Fruit fly (Drosophila melanogaster) whole organism, embryonic: Measurements from ENCODE around the gene Rpn1.

Experiments used
- CG11695 ChIP-seq: fragments of 200-800 bp; sonication (Bioruptor generic); IDR thresholded peaks from 3 replicates; pipeline ENCODE4 v1.3.6; 2022; ENCODE audit warnings: missing biosample characterization, missing genetic modification characterization
- CG11696 ChIP-seq: fragments of 200-800 bp; sonication (Bioruptor generic); IDR thresholded peaks from 2 replicates; pipeline ENCODE4 v1.3.6; 2022; ENCODE audit warnings: missing biosample characterization, missing genetic modification characterization
- CG13296 ChIP-seq: fragments of 200-800 bp; sonication (Bioruptor generic); optimal IDR thresholded peaks from 3 replicates; lab custom pipeline; 2018; ENCODE audit warnings: missing biosample characterization, mild to moderate bottlenecking, missing genetic modification characterization
- CG15514 ChIP-seq: fragments of 200-800 bp; sonication (Bioruptor generic); optimal IDR thresholded peaks from 3 replicates; lab custom pipeline; 2017; ENCODE audit warnings: missing biosample characterization, missing genetic modification characterization, mild to moderate bottlenecking, moderate library complexity, missing genetic modification reagents
- CG17568 ChIP-seq: fragments of 200-800 bp; sonication (Bioruptor generic); optimal IDR thresholded peaks from 2 replicates; lab custom pipeline; 2018; ENCODE audit warnings: missing biosample characterization, mild to moderate bottlenecking, missing genetic modification characterization, moderate library complexity
- CG18619 ChIP-seq: fragments of 200-800 bp; sonication (Bioruptor generic); optimal IDR thresholded peaks from 3 replicates; lab custom pipeline; 2017; ENCODE audit warnings: missing biosample characterization, mild to moderate bottlenecking, missing genetic modification characterization
- CG2875 ChIP-seq: fragments of 200-800 bp; sonication (Bioruptor generic); optimal IDR thresholded peaks from 2 replicates; lab custom pipeline; 2017; ENCODE audit warnings: missing biosample characterization, mild to moderate bottlenecking, missing genetic modification characterization, missing genetic modification reagents
- CG34376 ChIP-seq: fragments of 200-800 bp; sonication (Bioruptor generic); optimal IDR thresholded peaks from 2 replicates; lab custom pipeline; 2018; ENCODE audit warnings: missing biosample characterization, mild to moderate bottlenecking, missing genetic modification characterization
- CG4360 ChIP-seq: fragments of 200-800 bp; sonication (Bioruptor generic); IDR thresholded peaks from 2 replicates; pipeline ENCODE4 v1.3.6; 2022; ENCODE audit warnings: missing biosample characterization, missing genetic modification characterization
- CG5180 ChIP-seq: fragments of 200-800 bp; sonication (Bioruptor generic); optimal IDR thresholded peaks from 3 replicates; lab custom pipeline; 2017; ENCODE audit warnings: missing biosample characterization, missing genetic modification characterization, mild to moderate bottlenecking, moderate library complexity, missing genetic modification reagents
- CG6683 ChIP-seq: fragments of 200-800 bp; sonication (Bioruptor generic); optimal IDR thresholded peaks from 2 replicates; lab custom pipeline; 2017; ENCODE audit warnings: missing biosample characterization, mild to moderate bottlenecking, missing genetic modification characterization, missing genetic modification reagents
- CG7271 ChIP-seq: fragments of 200-800 bp; sonication (Bioruptor generic); optimal IDR thresholded peaks from 2 replicates; lab custom pipeline; 2018; ENCODE audit warnings: missing biosample characterization, mild to moderate bottlenecking, missing genetic modification characterization, moderate library complexity
- CG7786 ChIP-seq: fragments of 200-800 bp; sonication (Bioruptor generic); optimal IDR thresholded peaks from 2 replicates; lab custom pipeline; 2016; ENCODE audit warnings: missing biosample characterization, missing genetic modification characterization
- CG9215 ChIP-seq: fragments of 200-800 bp; sonication (Bioruptor generic); IDR thresholded peaks from 2 replicates; pipeline ENCODE4 v1.3.6; 2022; ENCODE audit warnings: missing biosample characterization, missing genetic modification characterization
- CG9437 ChIP-seq: fragments of 200-800 bp; sonication (Bioruptor generic); optimal IDR thresholded peaks from 2 replicates; lab custom pipeline; 2018; ENCODE audit warnings: missing biosample characterization, mild to moderate bottlenecking, missing genetic modification characterization
- CTCF ChIP-seq: fragments of 200-800 bp; sonication (Bioruptor generic); optimal IDR thresholded peaks from 2 replicates; lab custom pipeline; 2017; ENCODE audit warnings: missing biosample characterization, mild to moderate bottlenecking, missing genetic modification characterization, moderate library complexity
- Camta ChIP-seq: fragments of 200-800 bp; sonication (Bioruptor generic); optimal IDR thresholded peaks from 2 replicates; lab custom pipeline; 2016; ENCODE audit warnings: missing biosample characterization, missing genetic modification characterization
- Dip2 ChIP-seq: fragments of 200-800 bp; sonication (Bioruptor generic); IDR thresholded peaks from 2 replicates; pipeline ENCODE4 v1.3.6; 2022; ENCODE audit warnings: missing biosample characterization, missing genetic modification characterization
- Dip3 ChIP-seq: fragments of 200-800 bp; sonication (Bioruptor generic); optimal IDR thresholded peaks from 3 replicates; lab custom pipeline; 2016; ENCODE audit warnings: missing biosample characterization, missing genetic modification characterization
- ERR ChIP-seq: fragments of 200-800 bp; sonication (Bioruptor generic); optimal IDR thresholded peaks from 2 replicates; lab custom pipeline; 2016; ENCODE audit warnings: missing biosample characterization, missing genetic modification characterization
- HLHmδ ChIP-seq: fragments of 200-800 bp; sonication (Bioruptor generic); optimal IDR thresholded peaks from 2 replicates; lab custom pipeline; 2018; ENCODE audit warnings: missing biosample characterization, mild to moderate bottlenecking, missing genetic modification characterization, moderate library complexity
- Max ChIP-seq: fragments of 200-800 bp; sonication (Bioruptor generic); optimal IDR thresholded peaks from 2 replicates; lab custom pipeline; 2016; ENCODE audit warnings: missing biosample characterization, mild to moderate bottlenecking, missing genetic modification characterization
- Mes4 ChIP-seq: fragments of 200-800 bp; sonication (Bioruptor generic); optimal IDR thresholded peaks from 2 replicates; lab custom pipeline; 2016; ENCODE audit warnings: missing biosample characterization, missing genetic modification characterization
- NK7.1 ChIP-seq: fragments of 200-800 bp; sonication (Bioruptor generic); optimal IDR thresholded peaks from 3 replicates; lab custom pipeline; 2016; ENCODE audit warnings: missing biosample characterization, missing genetic modification characterization
- Scr ChIP-seq: fragments of 200-800 bp; sonication (Bioruptor generic); IDR thresholded peaks from 2 replicates; pipeline ENCODE4 v1.3.6; 2022; ENCODE audit warnings: missing biosample characterization, missing genetic modification characterization; ENCODE audit not compliant: partially characterized antibody
- Sry-β ChIP-seq: fragments of 200-800 bp; sonication (Bioruptor generic); optimal IDR thresholded peaks from 2 replicates; lab custom pipeline; 2018; ENCODE audit warnings: missing biosample characterization, mild to moderate bottlenecking, missing genetic modification characterization, moderate library complexity
- TFAM ChIP-seq: fragments of 200-800 bp; sonication (Bioruptor generic); optimal IDR thresholded peaks from 2 replicates; lab custom pipeline; 2017; ENCODE audit warnings: missing biosample characterization, missing genetic modification characterization, inconsistent platforms
- Usf ChIP-seq: fragments of 200-800 bp; sonication (Bioruptor generic); optimal IDR thresholded peaks from 2 replicates; lab custom pipeline; 2017; ENCODE audit warnings: missing genotype, missing biosample characterization, missing genetic modification characterization
- Vsx1 ChIP-seq: fragments of 200-800 bp; sonication (Bioruptor generic); optimal IDR thresholded peaks from 2 replicates; lab custom pipeline; 2017; ENCODE audit warnings: missing biosample characterization, mild to moderate bottlenecking, missing genetic modification characterization, missing genetic modification reagents
- Xrp1 ChIP-seq: fragments of 200-800 bp; sonication (Bioruptor generic); IDR thresholded peaks from 2 replicates; pipeline ENCODE4 v1.3.6; 2022; ENCODE audit warnings: missing biosample characterization, missing genetic modification characterization
- ap ChIP-seq: fragments of 200-800 bp; sonication (Bioruptor generic); IDR thresholded peaks from 2 replicates; pipeline ENCODE4 v1.3.6; 2022; ENCODE audit warnings: missing biosample characterization, missing genetic modification characterization
- az2 ChIP-seq: fragments of 200-800 bp; sonication (Bioruptor generic); optimal IDR thresholded peaks from 3 replicates; lab custom pipeline; 2016; ENCODE audit warnings: missing biosample characterization, missing genetic modification characterization
- bbx ChIP-seq: fragments of 200-800 bp; sonication (Bioruptor generic); IDR thresholded peaks from 2 replicates; pipeline ENCODE4 v1.3.6; 2022; ENCODE audit warnings: missing biosample characterization, missing genetic modification characterization; ENCODE audit not compliant: partially characterized antibody
- crp ChIP-seq, 2 experiments: fragments of 200-800 bp; sonication (Bioruptor generic); optimal IDR thresholded peaks; 2 replicates in 1 of 2; 3 replicates in 1 of 2; lab custom pipeline; 2017; ENCODE audit warnings: missing biosample characterization in 2 of 2, missing genetic modification characterization in 2 of 2, mild to moderate bottlenecking in 1 of 2, moderate library complexity in 1 of 2
- dati ChIP-seq: fragments of 200-800 bp; sonication (Bioruptor generic); IDR thresholded peaks from 2 replicates; pipeline ENCODE4 v1.3.6; 2022; ENCODE audit warnings: missing biosample characterization, missing genetic modification characterization
- dm ChIP-seq: fragments of 200-800 bp; sonication (Bioruptor generic); optimal IDR thresholded peaks from 3 replicates; lab custom pipeline; 2016; ENCODE audit warnings: missing biosample characterization, missing genetic modification characterization
- fd96Cb ChIP-seq: fragments of 200-800 bp; sonication (Bioruptor generic); optimal IDR thresholded peaks from 2 replicates; lab custom pipeline; 2018; ENCODE audit warnings: missing biosample characterization, mild to moderate bottlenecking, missing genetic modification characterization, moderate library complexity
- gfzf ChIP-seq: fragments of 200-800 bp; sonication (Bioruptor generic); optimal IDR thresholded peaks from 2 replicates; lab custom pipeline; 2016; ENCODE audit warnings: missing biosample characterization, mild to moderate bottlenecking, missing genetic modification characterization, moderate library complexity
- grau ChIP-seq: fragments of 200-800 bp; optimal IDR thresholded peaks from 3 replicates; lab custom pipeline; 2019; ENCODE audit warnings: missing biosample characterization, mild to moderate bottlenecking, missing genetic modification characterization, moderate library complexity
- gt ChIP-seq: fragments of 200-800 bp; sonication (Bioruptor generic); IDR thresholded peaks from 2 replicates; pipeline ENCODE4 v1.3.6; 2022; ENCODE audit warnings: missing biosample characterization, missing genetic modification characterization
- ind ChIP-seq: fragments of 200-800 bp; sonication (Bioruptor generic); optimal IDR thresholded peaks from 3 replicates; lab custom pipeline; 2016; ENCODE audit warnings: missing biosample characterization, missing genetic modification characterization
- kah ChIP-seq: fragments of 200-800 bp; sonication (Bioruptor generic); optimal IDR thresholded peaks from 2 replicates; lab custom pipeline; 2018; ENCODE audit warnings: missing biosample characterization, mild to moderate bottlenecking, missing genetic modification characterization
- lmd ChIP-seq: fragments of 200-800 bp; sonication (Bioruptor generic); IDR thresholded peaks from 2 replicates; pipeline ENCODE4 v1.3.6; 2022; ENCODE audit warnings: missing biosample characterization, missing genetic modification characterization
- nerfin-2 ChIP-seq: fragments of 200-800 bp; sonication (Bioruptor generic); IDR thresholded peaks from 2 replicates; pipeline ENCODE4 v1.3.6; 2022; ENCODE audit warnings: missing biosample characterization, missing genetic modification characterization; ENCODE audit not compliant: partially characterized antibody
- nom ChIP-seq: fragments of 200-800 bp; sonication (Bioruptor generic); optimal IDR thresholded peaks from 2 replicates; lab custom pipeline; 2017; ENCODE audit warnings: missing biosample characterization, missing genetic modification characterization, mild to moderate bottlenecking, moderate library complexity, missing genetic modification reagents
- peb ChIP-seq: fragments of 200-800 bp; sonication (Bioruptor generic); IDR thresholded peaks from 2 replicates; pipeline ENCODE4 v1.3.6; 2022; ENCODE audit warnings: missing biosample characterization, missing genetic modification characterization
- scrt ChIP-seq: fragments of 200-800 bp; sonication (Bioruptor generic); optimal IDR thresholded peaks from 2 replicates; lab custom pipeline; 2018; ENCODE audit warnings: missing biosample characterization, mild to moderate bottlenecking, missing genetic modification characterization, moderate library complexity
- unc-4 ChIP-seq: fragments of 200-800 bp; sonication (Bioruptor generic); IDR thresholded peaks from 2 replicates; pipeline ENCODE4 v1.3.6; 2022; ENCODE audit warnings: missing biosample characterization, missing genetic modification characterization; ENCODE audit not compliant: partially characterized antibody
- vnd ChIP-seq: fragments of 200-800 bp; sonication (Bioruptor generic); IDR thresholded peaks from 3 replicates; pipeline ENCODE4 v1.3.6; 2022; ENCODE audit warnings: missing biosample characterization, missing genetic modification characterization; ENCODE audit not compliant: partially characterized antibody
- wor ChIP-seq: fragments of 200-800 bp; sonication (Bioruptor generic); IDR thresholded peaks from 2 replicates; pipeline ENCODE4 v1.3.6; 2022; ENCODE audit warnings: missing biosample characterization, missing genetic modification characterization
- yki ChIP-seq: fragments of >200 bp; optimal IDR thresholded peaks from 3 replicates; lab custom pipeline; 2018
- zf30C ChIP-seq: fragments of 200-800 bp; sonication (Bioruptor generic); optimal IDR thresholded peaks from 3 replicates; lab custom pipeline; 2018; ENCODE audit warnings: missing biosample characterization, mild to moderate bottlenecking, missing genetic modification characterization

Rpn1 gene

DNA sequence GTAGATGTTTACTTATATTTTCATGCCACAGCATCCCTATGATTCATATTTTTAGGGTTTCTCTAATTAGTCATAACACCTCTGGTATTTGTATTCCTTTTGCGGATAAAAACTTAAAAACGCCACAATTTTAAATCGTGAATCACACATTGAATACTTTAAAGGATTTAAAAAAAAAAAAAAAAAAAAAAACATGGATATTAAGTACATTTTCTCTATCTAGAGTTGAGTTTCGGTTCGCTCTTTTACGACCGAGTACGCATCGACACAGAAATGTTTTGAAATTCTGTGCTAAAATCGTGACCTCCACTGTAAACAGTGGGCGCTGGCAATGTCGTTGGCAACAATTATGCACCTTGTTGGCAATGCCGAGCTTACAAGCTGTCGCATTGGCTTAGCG lies 9.4 kb upstream of the Rpn1 start (continued):
- no peak for TF ChIP-seq unc-4
- no peak for TF ChIP-seq CG7271 (tag; lab: Kevin White, UChicago)
- TF ChIP-seq Dip2 (GFP tag; lab: Robert Waterston, UW) = no peak
- no peak for TF ChIP-seq CG2875
- no peak for TF ChIP-seq CTCF (GFP tag; lab: Kevin White, UChicago)
- peak; percentile 81 for TF ChIP-seq CG11696 (GFP tag; lab: Robert Waterston, UW)
- no peak for TF ChIP-seq CG17568 (GFP tag; lab: Kevin White, UChicago)
- no peak for TF ChIP-seq Vsx1 (GFP tag; lab: Kevin White, UChicago)
- peak; percentile 58 for TF ChIP-seq CG9215 (GFP tag; lab: Robert Waterston, UW)
- no peak for TF ChIP-seq nom (GFP tag; lab: Kevin White, UChicago)
- TF ChIP-seq TFAM (GFP tag; lab: Kevin White, UChicago) = no peak
- no peak for TF ChIP-seq HLHmδ (GFP tag; lab: Kevin White, UChicago)
- no peak for TF ChIP-seq grau (tag; lab: Kevin White, UChicago)
- TF ChIP-seq crp (GFP tag; optimal IDR thresholded peaks at IDR 0.05; lab: Kevin White, UChicago) = no peak
- no peak for TF ChIP-seq yki (lab: Kevin White, UChicago)
- TF ChIP-seq peb (GFP tag; lab: Robert Waterston, UW) = no peak
- TF ChIP-seq Sry-β (GFP tag; lab: Kevin White, UChicago) = no peak
- 0 out of 3 replicates have a peak, but pooled peaks have one; percentile 8 for TF ChIP-seq CG11695
- no peak for TF ChIP-seq lmd (GFP tag; lab: Robert Waterston, UW)
- no peak for TF ChIP-seq ap (GFP tag; lab: Robert Waterston, UW)
- TF ChIP-seq nerfin-2 = no peak
- TF ChIP-seq gfzf (GFP tag; lab: Kevin White, UChicago) = no peak
- no peak for TF ChIP-seq Scr (GFP tag; lab: Robert Waterston, UW)
- TF ChIP-seq Xrp1 (GFP tag; lab: Robert Waterston, UW) = 0 out of 2 replicates have a peak, but pooled peaks have one; percentile 10
- no peak for TF ChIP-seq vnd (GFP tag; lab: Robert Waterston, UW)
- no peak for TF ChIP-seq CG9437 (GFP tag; lab: Kevin White, UChicago)
- TF ChIP-seq CG18619 (GFP tag; lab: Kevin White, UChicago) = no peak
- no peak for TF ChIP-seq CG6683 (GFP tag; lab: Kevin White, UChicago)
- peak; percentile 24 for TF ChIP-seq CG7786 (GFP tag; lab: Kevin White, UChicago)
- TF ChIP-seq Mes4 (GFP tag; lab: Kevin White, UChicago) = no peak
- TF ChIP-seq NK7.1 = no peak
- TF ChIP-seq dati (GFP tag; lab: Robert Waterston, UW) = no peak
- TF ChIP-seq ERR = no peak
- TF ChIP-seq fd96Cb = no peak
- TF ChIP-seq CG13296 (GFP tag; lab: Kevin White, UChicago) = no peak
- no peak for TF ChIP-seq gt
- no peak for TF ChIP-seq dm (GFP tag; lab: Kevin White, UChicago)
- no peak for TF ChIP-seq scrt (GFP tag; lab: Kevin White, UChicago)
- TF ChIP-seq CG15514 (GFP tag; lab: Kevin White, UChicago) = no peak
- TF ChIP-seq CG34376 = no peak
- no peak for TF ChIP-seq CG4360 (GFP tag; lab: Robert Waterston, UW)
- peak; percentile 31 for TF ChIP-seq Dip3
- no peak for TF ChIP-seq bbx (GFP tag; lab: Robert Waterston, UW)
- no peak for TF ChIP-seq ind
- peak; percentile 17 for TF ChIP-seq az2 (GFP tag; lab: Kevin White, UChicago)
- TF ChIP-seq kah (GFP tag; lab: Kevin White, UChicago) = no peak
- TF ChIP-seq CG5180 (GFP tag; lab: Kevin White, UChicago) = no peak
- no peak for TF ChIP-seq Camta (GFP tag; lab: Kevin White, UChicago)
- no peak for TF ChIP-seq wor (GFP tag; lab: Robert Waterston, UW)
- TF ChIP-seq Max (GFP tag; lab: Kevin White, UChicago) = no peak
- TF ChIP-seq zf30C = no peak
- TF ChIP-seq Usf = no peak
